Worm (Caenorhabditis elegans): ENCODE measurements around the gene mrps-12.

Gene mrps-12

DNA sequence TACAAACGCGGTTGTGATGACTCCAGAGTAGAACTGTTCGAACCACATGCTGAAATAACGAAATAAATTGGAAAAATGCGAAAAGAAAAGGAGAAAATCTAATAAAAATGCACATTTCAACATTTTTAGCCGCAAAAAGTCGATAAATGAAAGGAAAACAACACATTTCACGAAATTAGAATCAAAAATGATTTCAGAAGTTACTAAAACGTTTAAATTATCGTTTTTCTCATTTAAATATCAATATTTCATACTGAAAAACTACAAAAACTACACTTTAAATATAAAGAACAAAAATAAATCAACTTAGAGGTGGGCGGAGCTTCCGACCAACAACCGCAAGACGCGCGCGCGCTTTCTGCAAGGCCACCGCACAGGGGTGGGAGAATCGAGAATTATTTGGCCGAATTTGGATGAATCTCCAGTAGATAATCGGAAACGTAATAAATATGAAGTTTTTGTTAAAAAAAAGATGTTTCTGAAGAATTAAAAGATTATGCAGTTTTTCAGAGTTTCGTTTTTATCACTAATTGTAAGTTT is 14.0 kb downstream of the mrps-12 start, which contains the start of gene ndua-1:
Gene ndua-1 (minus strand): TSS at position 51 of the 540 bp plus-strand sequence.
- peak; percentile 31 for TF ChIP-seq Y22D7AL.16 (tag; optimal IDR thresholded peaks at IDR 0.05)
- TF ChIP-seq nhr-11 (tag; optimal IDR thresholded peaks at IDR 0.05), result no peak
- TF ChIP-seq tbx-2 (tag; optimal IDR thresholded peaks at IDR 0.05), result peak; percentile 33
- TF ChIP-seq ztf-16 (tag; optimal IDR thresholded peaks at IDR 0.05), result peak; percentile 20
- peak; percentile 13 for TF ChIP-seq ref-2 (tag; optimal IDR thresholded peaks at IDR 0.05)
- TF ChIP-seq pha-2 (tag; optimal IDR thresholded peaks at IDR 0.05), result peak; percentile 74
- TF ChIP-seq elt-2 (tag; optimal IDR thresholded peaks at IDR 0.05), result peak; percentile 9
- peak; percentile 52 for TF ChIP-seq ceh-31 (tag; optimal IDR thresholded peaks at IDR 0.05)
- peak; percentile 73 for TF ChIP-seq unc-42 (tag; optimal IDR thresholded peaks at IDR 0.05)
- no peak for TF ChIP-seq K09A11.1 (tag; optimal IDR thresholded peaks at IDR 0.05; ENCODE audit: insufficient read depth)
- TF ChIP-seq C08G9.2 (tag; optimal IDR thresholded peaks at IDR 0.05), result peak; percentile 50
- TF ChIP-seq nfya-1 (tag; optimal IDR thresholded peaks at IDR 0.05), result peak; percentile 37
- TF ChIP-seq pros-1 (tag; optimal IDR thresholded peaks at IDR 0.05), result no peak
- TF ChIP-seq unc-86 (tag; optimal IDR thresholded peaks at IDR 0.05), result no peak
- TF ChIP-seq ama-1 (optimal IDR thresholded peaks at IDR 0.05), result no peak
- TF ChIP-seq F13H6.1 (tag; optimal IDR thresholded peaks at IDR 0.05), result no peak
- TF ChIP-seq hlh-15 (tag; optimal IDR thresholded peaks at IDR 0.05), result no peak
- TF ChIP-seq dve-1 (tag; optimal IDR thresholded peaks at IDR 0.05), result no peak
- TF ChIP-seq pax-1 (tag; optimal IDR thresholded peaks at IDR 0.05), result no peak

DNA sequence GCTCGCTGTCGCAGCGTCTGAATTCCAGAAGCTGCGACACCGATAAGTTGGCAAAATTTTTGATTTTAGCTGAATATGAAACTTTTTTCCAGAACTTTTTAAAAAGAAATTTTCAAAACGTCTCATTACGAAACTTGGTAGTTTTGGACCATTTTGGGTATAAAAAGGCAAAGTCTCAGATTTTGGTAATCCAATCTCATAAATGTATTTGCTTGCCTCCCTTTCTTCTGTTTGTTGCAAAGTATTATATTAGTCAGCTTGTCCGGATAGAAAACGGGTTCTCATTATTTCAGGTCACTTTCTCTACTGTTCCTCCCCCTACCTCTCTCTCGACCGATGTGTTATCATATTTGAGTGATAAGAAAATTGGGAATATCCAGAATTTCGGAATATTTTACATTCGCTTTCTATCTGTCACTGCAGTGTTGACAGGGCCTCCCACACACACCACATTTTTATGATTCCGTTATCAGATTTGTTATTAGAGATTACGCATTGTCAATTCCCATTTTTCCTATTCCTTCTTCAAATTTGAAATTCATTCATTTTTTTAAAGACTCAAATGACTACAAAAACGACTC is 15.8 kb downstream of the mrps-12 start, which contains the start of gene F31D4.5:
Gene F31D4.5 (plus strand): TSS at position 491 of the 581 bp plus-strand sequence.
- TF ChIP-seq unc-42 (tag; optimal IDR thresholded peaks at IDR 0.05), result peak; percentile 39
- TF ChIP-seq pros-1 (tag; optimal IDR thresholded peaks at IDR 0.05), result no peak
- peak; percentile 31 for TF ChIP-seq elt-2 (tag; optimal IDR thresholded peaks at IDR 0.05)
- TF ChIP-seq C38D4.7 (GFP tag; optimal IDR thresholded peaks at IDR 0.05), result no peak
- TF ChIP-seq mec-3 (tag; optimal IDR thresholded peaks at IDR 0.05; ENCODE audit: borderline replicate concordance), result no peak
- TF ChIP-seq ztf-16 (tag; optimal IDR thresholded peaks at IDR 0.05), result no peak

DNA sequence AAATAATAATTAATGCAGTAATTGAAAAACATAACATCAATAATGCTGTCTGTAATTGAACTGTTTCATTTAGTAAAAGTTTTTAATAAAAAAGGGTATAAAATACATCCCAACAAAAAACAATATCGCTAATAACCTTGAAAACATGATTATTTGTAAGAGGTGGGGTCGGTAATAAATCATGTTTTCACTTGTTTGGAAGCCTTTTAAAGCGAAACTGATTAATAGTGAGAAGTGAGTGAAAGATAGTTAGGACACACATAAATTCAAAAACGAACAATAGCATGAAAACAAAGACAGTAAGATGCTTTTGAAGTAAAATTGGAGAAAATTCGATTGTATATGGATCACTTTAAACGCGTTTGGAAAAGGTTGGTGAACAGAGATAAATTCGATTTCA is 23.2 kb downstream of the mrps-12 start, which contains the start of gene try-4:
Gene try-4 (minus strand): TSS at position 74 of the 400 bp plus-strand sequence.
- no peak for TF ChIP-seq ceh-30 (tag; optimal IDR thresholded peaks at IDR 0.05)
- TF ChIP-seq ceh-6 (GFP tag; optimal IDR thresholded peaks at IDR 0.05), result no peak
- no peak for TF ChIP-seq syd-9 (tag; optimal IDR thresholded peaks at IDR 0.05)
- no peak for TF ChIP-seq pha-2 (tag; optimal IDR thresholded peaks at IDR 0.05)
- no peak for TF ChIP-seq fkh-6 (tag; optimal IDR thresholded peaks at IDR 0.05)
- no peak for TF ChIP-seq hlh-13 (GFP tag; optimal IDR thresholded peaks at IDR 0.05)
- TF ChIP-seq nfya-1 (tag; optimal IDR thresholded peaks at IDR 0.05), result no peak
- no peak for TF ChIP-seq gmeb-2 (tag; optimal IDR thresholded peaks at IDR 0.05)
- TF ChIP-seq ceh-22 (tag; optimal IDR thresholded peaks at IDR 0.05), result no peak
- TF ChIP-seq dve-1 (tag; optimal IDR thresholded peaks at IDR 0.05), result no peak
- TF ChIP-seq ceh-31 (tag; optimal IDR thresholded peaks at IDR 0.05), result no peak
- no peak for TF ChIP-seq zip-5 (tag; optimal IDR thresholded peaks at IDR 0.05)
- TF ChIP-seq ceh-48 (tag; optimal IDR thresholded peaks at IDR 0.05), result no peak
- TF ChIP-seq ceh-34 (tag; optimal IDR thresholded peaks at IDR 0.05), result no peak

DNA sequence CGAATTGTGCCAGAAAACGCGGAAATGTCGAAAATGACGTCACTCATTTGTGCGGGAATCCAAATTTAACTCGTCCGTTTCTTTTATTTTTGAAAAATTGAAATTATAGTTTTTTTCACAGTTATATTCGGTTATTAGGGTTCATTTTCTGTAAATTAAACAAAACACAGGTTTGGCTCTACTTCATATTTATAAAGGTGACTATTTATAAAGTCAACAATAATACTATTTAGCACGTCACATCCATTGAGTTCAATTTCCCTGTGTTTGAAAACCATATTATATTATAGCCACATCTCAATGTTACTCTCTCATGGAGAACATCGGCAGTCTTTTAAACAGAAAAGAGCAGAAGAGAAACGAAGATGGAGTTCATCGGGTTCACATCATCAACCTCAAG is 24.8 kb downstream of the mrps-12 start, which contains the start of gene twk-35:
Gene twk-35 (plus strand): TSS at position 301 of the 400 bp plus-strand sequence.
- TF ChIP-seq lin-11 (tag; optimal IDR thresholded peaks at IDR 0.05), result no peak
- TF ChIP-seq sox-2 (GFP tag; IDR thresholded peaks at IDR 0.05), result no peak
- TF ChIP-seq hlh-8 (tag; optimal IDR thresholded peaks at IDR 0.05), result no peak
- no peak for TF ChIP-seq pag-3 (tag; optimal IDR thresholded peaks at IDR 0.05; ENCODE audit: borderline replicate concordance)
- TF ChIP-seq unc-3 (GFP tag; conservative IDR thresholded peaks at IDR 0.05), result no peak
- no peak for TF ChIP-seq unc-3 (tag; optimal IDR thresholded peaks at IDR 0.05)
- no peak for TF ChIP-seq fkh-6 (tag; optimal IDR thresholded peaks at IDR 0.05)
- no peak for TF ChIP-seq nhr-232 (tag; optimal IDR thresholded peaks at IDR 0.05)
- TF ChIP-seq lim-6 (tag; optimal IDR thresholded peaks at IDR 0.05), result no peak
- no peak for TF ChIP-seq ets-4 (tag; optimal IDR thresholded peaks at IDR 0.05)
- no peak for TF ChIP-seq ceh-22 (tag; optimal IDR thresholded peaks at IDR 0.05)
- no peak for TF ChIP-seq ref-2 (tag; optimal IDR thresholded peaks at IDR 0.05)
- no peak for TF ChIP-seq nhr-11 (tag; optimal IDR thresholded peaks at IDR 0.05)

Data from whole organism, late embryonic.